Fruit fly (Drosophila melanogaster) whole organism, pupa: ENCODE results near the gene CheA29a.

ENCODE experiments used
- CG10348 ChIP-seq: fragments of 200-800 bp; sonication (Bioruptor generic); IDR thresholded peaks from 2 replicates; pipeline ENCODE4 v1.3.6; 2022; ENCODE audit warnings: missing biosample characterization, missing genetic modification characterization
- CG14655 ChIP-seq: fragments of 200-800 bp; sonication (Bioruptor generic); optimal IDR thresholded peaks from 3 replicates; lab custom pipeline; 2017; ENCODE audit warnings: mild to moderate bottlenecking, missing biosample characterization, missing genetic modification reagents, missing genetic modification characterization
- CG17806 ChIP-seq: fragments of 200-800 bp; sonication (Bioruptor generic); optimal IDR thresholded peaks from 2 replicates; lab custom pipeline; 2018; ENCODE audit warnings: missing biosample characterization, mild to moderate bottlenecking, missing genetic modification characterization, moderate library complexity
- CG34367 ChIP-seq: fragments of 200-800 bp; sonication (Bioruptor generic); optimal IDR thresholded peaks from 2 replicates; lab custom pipeline; 2018; ENCODE audit warnings: missing biosample characterization, mild to moderate bottlenecking, missing genetic modification characterization
- CG9948 ChIP-seq: fragments of 200-800 bp; sonication (Bioruptor generic); optimal IDR thresholded peaks from 2 replicates; lab custom pipeline; 2018; ENCODE audit warnings: missing biosample characterization, mild to moderate bottlenecking, missing genetic modification characterization, moderate library complexity
- EcR ChIP-seq: fragments of 200-800 bp; sonication (Bioruptor generic); optimal IDR thresholded peaks from 3 replicates; lab custom pipeline; 2019; ENCODE audit warnings: missing biosample characterization, missing genetic modification characterization, mild to moderate bottlenecking, moderate library complexity, missing genetic modification reagents
- Ets98B ChIP-seq: fragments of 200-800 bp; sonication (Bioruptor generic); IDR thresholded peaks from 2 replicates; pipeline ENCODE4 v1.3.6; 2022; ENCODE audit warnings: missing biosample characterization, missing genetic modification characterization
- Pif1A ChIP-seq: fragments of 200-800 bp; sonication (Bioruptor generic); optimal IDR thresholded peaks from 3 replicates; lab custom pipeline; 2016; ENCODE audit warnings: missing biosample characterization, missing genetic modification characterization
- gl ChIP-seq: fragments of 200-800 bp; sonication (Bioruptor generic); optimal IDR thresholded peaks from 2 replicates; lab custom pipeline; 2018; ENCODE audit warnings: missing biosample characterization, mild to moderate bottlenecking, missing genetic modification characterization

dm6 chr2L:8496269-8496668, 19.1 kb downstream of the CheA29a start, which contains the start of gene Bace:
- no peak for TF ChIP-seq CG17806 (tag; lab: Kevin White, UChicago)
- TF ChIP-seq EcR (GFP tag; lab: Kevin White, UChicago): no peak
- no peak for TF ChIP-seq CG9948 (tag; lab: Kevin White, UChicago)
- TF ChIP-seq Ets98B (GFP tag; lab: Robert Waterston, UW): no peak
- no peak for TF ChIP-seq CG34367 (tag; lab: Kevin White, UChicago)
- TF ChIP-seq gl: no peak
- no peak for TF ChIP-seq CG14655 (GFP tag; lab: Kevin White, UChicago)
- no peak for TF ChIP-seq Pif1A (GFP tag; lab: Kevin White, UChicago)
- TF ChIP-seq CG10348: no peak
